Worm (Caenorhabditis elegans) whole organism, dauer: ENCODE data around the gene R07E3.1.

Source experiments
- unc-62 ChIP-seq: sonication (generic microtip); optimal IDR thresholded peaks from 2 replicates; lab custom pipeline; 2017; ENCODE audit warnings: missing biosample characterization, missing genetic modification reagents, missing genetic modification characterization

The R07E3.1 gene

ce11 chrX:10340986-10341385, at the start of gene R07E3.1:
R07E3.1 (minus strand) TSS chrX:10341161.
- TF ChIP-seq unc-62 (GFP tag; lab: Kevin White, UChicago) = no peak

ce11 chrX:10386408-10386807, 45.4 kb upstream of the R07E3.1 start, which contains the start of gene dyf-6:
dyf-6 (minus strand) TSS chrX:10386508.
- TF ChIP-seq unc-62 (GFP tag; lab: Kevin White, UChicago) = no peak

- no peak for TF ChIP-seq unc-62 (GFP tag; lab: Kevin White, UChicago)
These were observed 45.0 kb upstream of the R07E3.1 start for ce11 chrX:10386001-10386400.

ce11 chrX:10379678-10380077, 38.7 kb upstream of the R07E3.1 start, which contains the start of gene rme-4:
rme-4 (minus strand) TSS chrX:10379845.
- no peak for TF ChIP-seq unc-62 (GFP tag; lab: Kevin White, UChicago)

ce11 chrX:10377663-10378062, 36.7 kb upstream of the R07E3.1 start:
- no peak for TF ChIP-seq unc-62 (GFP tag; lab: Kevin White, UChicago)

- TF ChIP-seq unc-62 (GFP tag; lab: Kevin White, UChicago) = no peak
These were observed 36.0 kb upstream of the R07E3.1 start for ce11 chrX:10376989-10377388.

ce11 chrX:10373581-10373980, 32.6 kb upstream of the R07E3.1 start:
- no peak for TF ChIP-seq unc-62 (GFP tag; lab: Kevin White, UChicago)

ce11 chrX:10372556-10372955, 31.6 kb upstream of the R07E3.1 start, which contains the start of gene Y49A10A.2:
Y49A10A.2 (minus strand) TSS chrX:10372664.
- no peak for TF ChIP-seq unc-62 (GFP tag; lab: Kevin White, UChicago)

- TF ChIP-seq unc-62 (GFP tag; lab: Kevin White, UChicago) = no peak
These were observed 17.1 kb upstream of the R07E3.1 start, which contains the start of gene efhc-1 for ce11 chrX:10358083-10358482. efhc-1 (plus strand) TSS chrX:10358383.

ce11 chrX:10355650-10356049, 14.7 kb upstream of the R07E3.1 start, which contains the start of gene R07E3.7:
R07E3.7 (minus strand) TSS chrX:10355750.
- no peak for TF ChIP-seq unc-62 (GFP tag; lab: Kevin White, UChicago)

ce11 chrX:10353857-10354256, 12.9 kb upstream of the R07E3.1 start:
- no peak for TF ChIP-seq unc-62 (GFP tag; lab: Kevin White, UChicago)

ce11 chrX:10350151-10350550, 9.2 kb upstream of the R07E3.1 start:
- TF ChIP-seq unc-62 (GFP tag; lab: Kevin White, UChicago) = no peak

- no peak for TF ChIP-seq unc-62 (GFP tag; lab: Kevin White, UChicago)
These were observed 917 bp downstream of the R07E3.1 start for ce11 chrX:10340044-10340443.

ce11 chrX:10338761-10339160, 2.2 kb downstream of the R07E3.1 start:
- TF ChIP-seq unc-62 (GFP tag; lab: Kevin White, UChicago) = no peak

- TF ChIP-seq unc-62 (GFP tag; lab: Kevin White, UChicago) = no peak
These were observed 2.9 kb downstream of the R07E3.1 start, which contains the start of gene cut-5 for ce11 chrX:10338100-10338499. cut-5 (minus strand) TSS chrX:10338200.

ce11 chrX:10336592-10336991, 4.4 kb downstream of the R07E3.1 start:
- no peak for TF ChIP-seq unc-62 (GFP tag; lab: Kevin White, UChicago)

- TF ChIP-seq unc-62 (GFP tag; lab: Kevin White, UChicago) = no peak
These were observed 4.8 kb downstream of the R07E3.1 start, which contains the start of gene idpa-3 for ce11 chrX:10336138-10336537. idpa-3 (plus strand) TSS chrX:10336438.
